Worm (Caenorhabditis elegans): Measurements from ENCODE around the gene atad-3.

atad-3 gene

DNA sequence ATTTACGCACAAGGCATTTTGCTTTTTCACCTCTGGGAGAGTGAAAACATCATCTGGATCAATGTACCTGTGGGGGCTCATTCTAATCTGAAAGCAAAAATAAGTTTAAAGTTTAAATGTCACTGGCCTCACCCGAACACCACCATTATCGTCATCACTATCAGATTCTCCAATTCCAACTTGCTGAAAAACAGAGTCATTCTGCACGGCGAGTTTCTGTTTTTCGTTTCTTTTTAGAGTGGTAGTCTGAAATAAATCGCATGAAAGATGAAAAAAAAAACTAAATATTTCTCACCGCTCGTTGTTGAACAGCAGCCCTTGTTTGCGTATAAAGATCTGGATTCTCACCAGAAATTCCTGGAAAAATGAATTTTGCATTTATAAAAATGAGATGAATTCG is 1.6 kb upstream of the atad-3 start (continued):
- TF ChIP-seq nfya-2 (GFP tag; IDR thresholded peaks at IDR 0.05): no peak
- TF ChIP-seq rec-8 (tag; optimal IDR thresholded peaks at IDR 0.05): no peak
- no peak for TF ChIP-seq B0019.2 (GFP tag; conservative IDR thresholded peaks at IDR 0.05)
- TF ChIP-seq ztf-26 (tag; optimal IDR thresholded peaks at IDR 0.05): no peak
- TF ChIP-seq akir-1 (GFP tag; optimal IDR thresholded peaks at IDR 0.05): no peak
- TF ChIP-seq zfh-2 (GFP tag; conservative IDR thresholded peaks at IDR 0.05): no peak
- no peak for TF ChIP-seq egl-44 (GFP tag; IDR thresholded peaks at IDR 0.05)
- no peak for TF ChIP-seq attf-5 (GFP tag; optimal IDR thresholded peaks at IDR 0.05)
- no peak for TF ChIP-seq bed-2 (GFP tag; IDR thresholded peaks at IDR 0.05)
- TF ChIP-seq dox-1 (GFP tag; IDR thresholded peaks at IDR 0.05): no peak
- TF ChIP-seq rpc-1 (optimal IDR thresholded peaks at IDR 0.05): no peak
- TF ChIP-seq rpc-1 (tag; optimal IDR thresholded peaks at IDR 0.05): no peak
- no peak for TF ChIP-seq mxl-1 (tag; optimal IDR thresholded peaks at IDR 0.05)
- TF ChIP-seq madf-8 (GFP tag; conservative IDR thresholded peaks at IDR 0.05): no peak
- no peak for TF ChIP-seq mes-4 (tag; optimal IDR thresholded peaks at IDR 0.05)
- TF ChIP-seq lin-26 (GFP tag; IDR thresholded peaks at IDR 0.05): no peak
- no peak for TF ChIP-seq B0035.1 (tag; optimal IDR thresholded peaks at IDR 0.05)
- TF ChIP-seq ceh-58 (GFP tag; IDR thresholded peaks at IDR 0.05): peak; percentile 70; the same call in 1 of the 2 replicates
- no peak for TF ChIP-seq C06A6.2 (GFP tag; conservative IDR thresholded peaks at IDR 0.05)
- TF ChIP-seq ets-4 (GFP tag; optimal IDR thresholded peaks at IDR 0.05): no peak
- TF ChIP-seq madf-3 (GFP tag; IDR thresholded peaks at IDR 0.05): peak; percentile 67; the same call in 1 of the 2 replicates
- TF ChIP-seq efl-1 (GFP tag; optimal IDR thresholded peaks at IDR 0.05): no peak
- no peak for TF ChIP-seq F22D6.2 (tag; optimal IDR thresholded peaks at IDR 0.05)
- TF ChIP-seq rcor-1 (GFP tag; IDR thresholded peaks at IDR 0.05): no peak
- no peak for TF ChIP-seq chd-7 (tag; optimal IDR thresholded peaks at IDR 0.05)
- TF ChIP-seq Y95B8A.8 (GFP tag; IDR thresholded peaks at IDR 0.05): peak; percentile 30; the same call in 1 of the 2 replicates
- TF ChIP-seq F39B2.1 (GFP tag; IDR thresholded peaks at IDR 0.05): no peak
- TF ChIP-seq attf-3 (GFP tag; conservative IDR thresholded peaks at IDR 0.05): no peak
- no peak for TF ChIP-seq snpc-1.3 (tag; optimal IDR thresholded peaks at IDR 0.05; ENCODE audit: insufficient read depth)
- TF ChIP-seq bed-1 (GFP tag; IDR thresholded peaks at IDR 0.05): 0 out of 2 replicates have a peak, but pooled peaks have one; percentile 53
- peak; percentile 52 for TF ChIP-seq F49E8.2 (tag; optimal IDR thresholded peaks at IDR 0.05; ENCODE audit: insufficient read depth)
- TF ChIP-seq ceh-79 (tag; optimal IDR thresholded peaks at IDR 0.05): no peak
- peak; percentile 51 for TF ChIP-seq madf-6 (GFP tag; IDR thresholded peaks at IDR 0.05)
- TF ChIP-seq Y56A3A.18 (GFP tag; IDR thresholded peaks at IDR 0.05): no peak
- TF ChIP-seq fkh-3 (tag; optimal IDR thresholded peaks at IDR 0.05): no peak
- TF ChIP-seq K11D2.4 (GFP tag; IDR thresholded peaks at IDR 0.05): no peak
- TF ChIP-seq repo-1 (tag; optimal IDR thresholded peaks at IDR 0.05): no peak
- TF ChIP-seq nhr-179 (tag; optimal IDR thresholded peaks at IDR 0.05): no peak
- TF ChIP-seq ztf-18 (tag; optimal IDR thresholded peaks at IDR 0.05): no peak
- no peak for TF ChIP-seq athp-1 (tag; optimal IDR thresholded peaks at IDR 0.05)
- TF ChIP-seq F57C9.4 (tag; optimal IDR thresholded peaks at IDR 0.05): no peak
- no peak for TF ChIP-seq unc-62 (GFP tag; optimal IDR thresholded peaks at IDR 0.05)
- TF ChIP-seq lsy-27 (tag; optimal IDR thresholded peaks at IDR 0.05; ENCODE audit: borderline replicate concordance, insufficient read depth): no peak
- TF ChIP-seq egl-18 (GFP tag; IDR thresholded peaks at IDR 0.05): 0 out of 2 replicates have a peak, but pooled peaks have one; percentile 42
- TF ChIP-seq B0261.1 (tag; optimal IDR thresholded peaks at IDR 0.05): no peak
- no peak for TF ChIP-seq nfya-1 (tag; optimal IDR thresholded peaks at IDR 0.05; ENCODE audit: borderline replicate concordance, insufficient read depth)
- TF ChIP-seq nhr-90 (tag; optimal IDR thresholded peaks at IDR 0.05): no peak
- TF ChIP-seq ztf-28 (GFP tag; IDR thresholded peaks at IDR 0.05): no peak

Data from whole organism, young adult.